Fruit fly (Drosophila melanogaster): ENCODE results near the gene Fkbp59.

DNA sequence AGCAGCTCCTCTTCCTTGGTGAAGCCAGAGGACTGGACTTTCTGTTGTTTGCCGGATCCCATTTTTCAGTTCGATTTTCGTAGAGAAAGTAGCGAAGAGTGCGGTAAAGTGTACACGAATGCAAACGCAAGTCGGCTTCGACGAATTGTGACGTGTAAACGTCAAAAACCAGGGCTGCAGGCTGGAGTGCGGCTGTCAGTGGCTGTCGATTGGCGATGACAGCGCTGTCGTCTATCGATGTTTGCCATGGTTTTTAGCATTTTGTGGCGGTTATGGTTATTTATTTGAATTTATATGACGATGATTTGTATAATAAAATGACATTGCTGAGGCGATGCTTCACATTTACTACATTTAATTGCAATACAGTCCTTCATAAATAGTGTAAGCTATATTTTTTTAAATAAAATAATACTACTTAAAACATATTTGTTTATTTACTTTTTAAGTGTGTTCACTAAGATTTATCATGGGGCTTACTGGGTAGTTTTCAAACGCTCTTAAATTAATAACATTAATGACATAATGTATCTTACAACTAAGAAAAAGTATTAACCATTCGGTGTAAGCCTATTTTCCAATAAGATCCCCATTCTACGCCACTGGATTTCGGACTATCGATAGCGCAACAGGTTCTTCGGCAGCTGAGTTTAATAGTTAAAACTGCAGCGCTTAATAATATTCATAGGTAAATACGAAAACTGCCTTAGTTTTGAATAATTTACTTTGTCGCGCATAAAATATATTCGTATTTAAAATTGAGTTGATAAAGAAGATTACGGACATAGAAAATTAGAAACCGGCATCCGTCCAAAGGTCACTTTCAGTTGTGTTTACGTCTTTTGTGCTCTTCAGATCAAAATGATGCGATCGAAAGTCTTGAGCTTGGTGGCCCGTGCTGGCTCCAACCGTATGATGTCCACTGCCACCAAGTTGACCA is 30.5 kb downstream of the Fkbp59 start, which contains the start of the genes CG5885 and CG4598:
- TF ChIP-seq foxo (GFP tag; optimal IDR thresholded peaks at IDR 0.05) = peak in 1 of 2 experiments; percentile 83
- TF ChIP-seq HLH106 (tag; optimal IDR thresholded peaks at IDR 0.05) = peak; percentile 68
- TF ChIP-seq Hnf4 (GFP tag; optimal IDR thresholded peaks at IDR 0.05) = peak; percentile 86
- TF ChIP-seq psq (GFP tag; optimal IDR thresholded peaks at IDR 0.05) = peak; percentile 61

Data from whole organism, wandering third instar larva.